Fruit fly (Drosophila melanogaster) whole organism, embryonic: ENCODE measurements around the gene Vti1a.

Experiments
- Atf-2 ChIP-seq: fragments of 200-800 bp; sonication (Bioruptor generic); optimal IDR thresholded peaks from 2 replicates; lab custom pipeline; 2016; ENCODE audit warnings: missing biosample characterization, missing genetic modification characterization
- Bteb2 ChIP-seq: fragments of 200-800 bp; sonication (Bioruptor generic); optimal IDR thresholded peaks from 2 replicates; lab custom pipeline; 2016; ENCODE audit warnings: missing biosample characterization, missing genetic modification characterization
- CG10543 ChIP-seq: fragments of 200-800 bp; sonication (Bioruptor generic); optimal IDR thresholded peaks from 3 replicates; lab custom pipeline; 2017; ENCODE audit warnings: missing biosample characterization, mild to moderate bottlenecking, missing genetic modification characterization, moderate library complexity
- CG11093 ChIP-seq: fragments of 200-800 bp; sonication (Bioruptor generic); IDR thresholded peaks from 3 replicates; pipeline ENCODE4 v1.3.6; 2022; ENCODE audit warnings: missing biosample characterization, missing genetic modification characterization
- CG12219 ChIP-seq: fragments of 200-800 bp; sonication (Bioruptor generic); optimal IDR thresholded peaks from 3 replicates; lab custom pipeline; 2018; ENCODE audit warnings: missing biosample characterization, mild to moderate bottlenecking, missing genetic modification characterization
- CG12769 ChIP-seq: fragments of 200-800 bp; sonication (Bioruptor generic); optimal IDR thresholded peaks from 2 replicates; lab custom pipeline; 2019; ENCODE audit warnings: missing biosample characterization, mild to moderate bottlenecking, missing genetic modification characterization, moderate library complexity
- CG14014 ChIP-seq: fragments of 200-800 bp; sonication (Bioruptor generic); IDR thresholded peaks from 2 replicates; pipeline ENCODE4 v1.3.6; 2022; ENCODE audit warnings: missing biosample characterization, missing genetic modification characterization
- CG15011 ChIP-seq: fragments of 200-800 bp; sonication (Bioruptor generic); optimal IDR thresholded peaks from 3 replicates; lab custom pipeline; 2018; ENCODE audit warnings: missing biosample characterization, mild to moderate bottlenecking, missing genetic modification characterization
- CG15073 ChIP-seq: fragments of 200-800 bp; sonication (Bioruptor generic); optimal IDR thresholded peaks from 2 replicates; lab custom pipeline; 2016; ENCODE audit warnings: missing biosample characterization, missing genetic modification characterization
- CG1647 ChIP-seq: fragments of 200-800 bp; sonication (Bioruptor generic); optimal IDR thresholded peaks from 3 replicates; lab custom pipeline; 2016; ENCODE audit warnings: missing biosample characterization, missing genetic modification characterization
- CG16813 ChIP-seq: fragments of 200-800 bp; sonication (Bioruptor generic); IDR thresholded peaks from 3 replicates; pipeline ENCODE4 v1.3.6; 2022; ENCODE audit warnings: missing biosample characterization, missing genetic modification characterization; ENCODE audit not compliant: partially characterized antibody
- CG2202 ChIP-seq: fragments of 200-800 bp; sonication (Bioruptor generic); optimal IDR thresholded peaks from 2 replicates; lab custom pipeline; 2018; ENCODE audit warnings: missing biosample characterization, mild to moderate bottlenecking, missing genetic modification characterization
- CG31441 ChIP-seq: fragments of 200-800 bp; sonication (Bioruptor generic); IDR thresholded peaks from 2 replicates; pipeline ENCODE4 v1.3.6; 2022; ENCODE audit warnings: missing biosample characterization, missing genetic modification characterization
- CG32772 ChIP-seq: fragments of 200-800 bp; sonication (Bioruptor generic); IDR thresholded peaks from 2 replicates; pipeline ENCODE4 v1.3.6; 2022; ENCODE audit warnings: missing biosample characterization, missing genetic modification characterization
- CG8089 ChIP-seq: fragments of 200-800 bp; sonication (Bioruptor generic); optimal IDR thresholded peaks from 3 replicates; lab custom pipeline; 2016; ENCODE audit warnings: missing biosample characterization, missing genetic modification characterization
- CG8765 ChIP-seq: fragments of 200-800 bp; sonication (Bioruptor generic); IDR thresholded peaks from 2 replicates; pipeline ENCODE4 v1.3.6; 2022; ENCODE audit warnings: missing biosample characterization, missing genetic modification characterization
- CG8944 ChIP-seq: fragments of 200-800 bp; sonication (Bioruptor generic); optimal IDR thresholded peaks from 3 replicates; lab custom pipeline; 2016; ENCODE audit warnings: missing biosample characterization, missing genetic modification characterization
- CTCF ChIP-seq: fragments of 200-800 bp; sonication (Bioruptor generic); optimal IDR thresholded peaks from 2 replicates; lab custom pipeline; 2017; ENCODE audit warnings: missing biosample characterization, mild to moderate bottlenecking, missing genetic modification characterization, moderate library complexity
- Camta ChIP-seq: fragments of 200-800 bp; sonication (Bioruptor generic); optimal IDR thresholded peaks from 2 replicates; lab custom pipeline; 2016; ENCODE audit warnings: missing biosample characterization, missing genetic modification characterization
- Dip3 ChIP-seq: fragments of 200-800 bp; sonication (Bioruptor generic); optimal IDR thresholded peaks from 3 replicates; lab custom pipeline; 2016; ENCODE audit warnings: missing biosample characterization, missing genetic modification characterization
- GATAe ChIP-seq: fragments of 200-800 bp; sonication (Bioruptor generic); conservative IDR thresholded peaks from 2 replicates; pipeline ENCODE4 v1.3.6; 2022; ENCODE audit warnings: missing biosample characterization, missing genetic modification characterization
- Hmx ChIP-seq: fragments of 200-800 bp; sonication (Bioruptor generic); optimal IDR thresholded peaks from 2 replicates; lab custom pipeline; 2016; ENCODE audit warnings: missing biosample characterization, missing genetic modification characterization
- Mad ChIP-seq: fragments of 200-800 bp; sonication (Bioruptor generic); optimal IDR thresholded peaks from 2 replicates; lab custom pipeline; 2016; ENCODE audit warnings: missing biosample characterization, missing genetic modification characterization
- Meics ChIP-seq: fragments of 200-800 bp; sonication (Bioruptor generic); optimal IDR thresholded peaks from 2 replicates; lab custom pipeline; 2017; ENCODE audit warnings: missing biosample characterization, mild to moderate bottlenecking, missing genetic modification characterization
- Ptx1 ChIP-seq: fragments of 200-800 bp; sonication (Bioruptor generic); IDR thresholded peaks from 2 replicates; pipeline ENCODE4 v1.3.6; 2022; ENCODE audit warnings: missing biosample characterization, missing genetic modification characterization
- Rfx ChIP-seq: fragments of 200-800 bp; sonication (Bioruptor generic); IDR thresholded peaks from 2 replicates; pipeline ENCODE4 v1.3.6; 2022; ENCODE audit warnings: missing biosample characterization, missing genetic modification characterization
- Sin3A ChIP-seq: fragments of >200 bp; optimal IDR thresholded peaks from 2 replicates; lab custom pipeline; 2018
- Sox100B ChIP-seq: fragments of 200-800 bp; sonication (Bioruptor generic); optimal IDR thresholded peaks from 3 replicates; lab custom pipeline; 2018; ENCODE audit warnings: missing biosample characterization, mild to moderate bottlenecking, missing genetic modification characterization
- abd-A ChIP-seq: fragments of 200-800 bp; sonication (Bioruptor generic); optimal IDR thresholded peaks from 3 replicates; lab custom pipeline; 2019; ENCODE audit warnings: missing biosample characterization, mild to moderate bottlenecking, missing genetic modification characterization, moderate library complexity
- ap ChIP-seq: fragments of 200-800 bp; sonication (Bioruptor generic); IDR thresholded peaks from 2 replicates; pipeline ENCODE4 v1.3.6; 2022; ENCODE audit warnings: missing biosample characterization, missing genetic modification characterization
- bab2 ChIP-seq: fragments of 200-800 bp; sonication (Bioruptor generic); optimal IDR thresholded peaks from 2 replicates; lab custom pipeline; 2016; ENCODE audit warnings: missing biosample characterization, missing genetic modification characterization
- cg ChIP-seq: fragments of 200-800 bp; sonication (Bioruptor generic); optimal IDR thresholded peaks from 3 replicates; lab custom pipeline; 2019; ENCODE audit warnings: missing biosample characterization, mild to moderate bottlenecking, missing genetic modification characterization, moderate library complexity
- crc ChIP-seq: fragments of 200-800 bp; sonication (Bioruptor generic); optimal IDR thresholded peaks from 2 replicates; lab custom pipeline; 2016; ENCODE audit warnings: missing biosample characterization, missing genetic modification characterization
- dimm ChIP-seq: fragments of 200-800 bp; sonication (Bioruptor generic); IDR thresholded peaks from 2 replicates; pipeline ENCODE4 v1.3.6; 2022; ENCODE audit warnings: missing biosample characterization, missing genetic modification characterization
- dm ChIP-seq: fragments of 200-800 bp; sonication (Bioruptor generic); optimal IDR thresholded peaks from 3 replicates; lab custom pipeline; 2016; ENCODE audit warnings: missing biosample characterization, missing genetic modification characterization
- dmrt11E ChIP-seq: fragments of 200-800 bp; sonication (Bioruptor generic); optimal IDR thresholded peaks from 3 replicates; lab custom pipeline; 2018; ENCODE audit warnings: missing biosample characterization, mild to moderate bottlenecking, missing genetic modification characterization, moderate library complexity
- emc ChIP-seq: fragments of 200-800 bp; sonication (Bioruptor generic); optimal IDR thresholded peaks from 2 replicates; lab custom pipeline; 2016; ENCODE audit warnings: missing biosample characterization, missing genetic modification characterization
- esg ChIP-seq: fragments of 200-800 bp; sonication (Bioruptor generic); conservative IDR thresholded peaks from 2 replicates; pipeline ENCODE4 v1.3.6; 2022; ENCODE audit warnings: missing biosample characterization, missing genetic modification characterization
- ftz-f1 ChIP-seq: fragments of 200-800 bp; sonication (Bioruptor generic); optimal IDR thresholded peaks from 2 replicates; lab custom pipeline; 2016; ENCODE audit warnings: missing biosample characterization, missing genetic modification characterization
- grau ChIP-seq: fragments of 200-800 bp; optimal IDR thresholded peaks from 3 replicates; lab custom pipeline; 2019; ENCODE audit warnings: missing biosample characterization, mild to moderate bottlenecking, missing genetic modification characterization, moderate library complexity
- h ChIP-seq: fragments of >200 bp; optimal IDR thresholded peaks from 2 replicates; lab custom pipeline; 2017
- klu ChIP-seq: fragments of 200-800 bp; sonication (Bioruptor generic); IDR thresholded peaks from 2 replicates; pipeline ENCODE4 v1.3.6; 2022; ENCODE audit warnings: missing biosample characterization, missing genetic modification characterization
- mam ChIP-seq: fragments of 200-800 bp; sonication (Bioruptor generic); optimal IDR thresholded peaks from 3 replicates; lab custom pipeline; 2016; ENCODE audit warnings: missing biosample characterization, missing genetic modification characterization
- nmo ChIP-seq: fragments of 200-800 bp; sonication (Bioruptor generic); optimal IDR thresholded peaks from 2 replicates; lab custom pipeline; 2018; ENCODE audit warnings: missing biosample characterization, mild to moderate bottlenecking, missing genetic modification characterization, moderate library complexity
- otp ChIP-seq: fragments of 200-800 bp; sonication (Bioruptor generic); IDR thresholded peaks from 3 replicates; pipeline ENCODE4, ENCODE4 v1.3.6; 2022; ENCODE audit warnings: missing biosample characterization, missing genetic modification characterization
- pfk ChIP-seq: fragments of 200-800 bp; sonication (Bioruptor generic); optimal IDR thresholded peaks from 2 replicates; lab custom pipeline; 2018; ENCODE audit warnings: missing biosample characterization, mild to moderate bottlenecking, missing genetic modification characterization, moderate library complexity
- run ChIP-seq: fragments of 200-800 bp; sonication (Bioruptor generic); optimal IDR thresholded peaks from 3 replicates; lab custom pipeline; 2018; ENCODE audit warnings: missing biosample characterization, mild to moderate bottlenecking, missing genetic modification characterization
- sens ChIP-seq: fragments of 200-800 bp; sonication (Bioruptor generic); peaks from one replicate; lab custom pipeline; 2016; ENCODE audit warnings: missing biosample characterization, missing genetic modification characterization
- sima ChIP-seq: fragments of 200-800 bp; sonication (Bioruptor generic); optimal IDR thresholded peaks from 2 replicates; lab custom pipeline; 2016; ENCODE audit warnings: missing biosample characterization, missing genetic modification characterization
- sr ChIP-seq: fragments of 200-800 bp; sonication (Bioruptor generic); IDR thresholded peaks from 3 replicates; pipeline ENCODE4 v1.3.6; 2022; ENCODE audit warnings: missing biosample characterization, missing genetic modification characterization
- vnd ChIP-seq: fragments of 200-800 bp; sonication (Bioruptor generic); IDR thresholded peaks from 3 replicates; pipeline ENCODE4 v1.3.6; 2022; ENCODE audit warnings: missing biosample characterization, missing genetic modification characterization; ENCODE audit not compliant: partially characterized antibody
- wek ChIP-seq: fragments of 200-800 bp; sonication (Bioruptor generic); optimal IDR thresholded peaks from 3 replicates; lab custom pipeline; 2018; ENCODE audit warnings: missing biosample characterization, mild to moderate bottlenecking, missing genetic modification characterization, moderate library complexity
- zfh1 ChIP-seq: fragments of 200-800 bp; sonication (Bioruptor generic); IDR thresholded peaks from 3 replicates; pipeline ENCODE4 v1.3.6; 2022; ENCODE audit warnings: missing biosample characterization, missing genetic modification characterization

The Vti1a gene

DNA sequence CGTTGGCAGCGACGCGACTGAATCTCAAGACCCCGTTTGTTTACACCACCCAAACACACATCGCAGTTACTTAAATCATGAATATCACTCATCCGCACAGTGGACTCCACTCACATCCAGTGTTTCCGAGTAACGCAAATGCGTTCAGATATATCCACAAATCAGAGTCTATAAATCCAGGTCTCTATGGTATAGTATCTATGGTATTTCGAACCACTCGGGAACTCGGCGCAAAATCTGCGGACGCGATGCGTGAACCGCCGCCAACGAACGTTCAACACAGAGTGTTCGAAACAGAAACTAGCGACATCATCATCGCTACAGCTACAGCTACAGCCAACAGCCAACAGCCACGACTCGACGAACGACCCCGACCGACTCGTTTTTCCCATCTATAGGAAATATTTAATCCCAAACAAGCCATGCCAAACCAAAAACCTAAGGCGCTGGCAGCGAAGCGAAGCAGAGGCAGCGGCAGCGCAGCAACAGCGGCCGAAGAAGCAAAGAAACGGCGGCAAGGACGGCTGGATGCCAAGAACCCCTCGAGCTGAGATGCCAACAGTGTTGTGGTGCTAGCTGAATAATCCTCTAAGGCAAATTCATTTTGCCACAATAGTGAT lies 6.1 kb upstream of the Vti1a start, which contains the start of gene CG13894 (continued):
- TF ChIP-seq Bteb2 = peak; percentile 37
- TF ChIP-seq Meics (GFP tag; lab: Kevin White, UChicago) = no peak
- no peak for TF ChIP-seq pfk
- TF ChIP-seq Mad (GFP tag; lab: Kevin White, UChicago) = no peak
- no peak for TF ChIP-seq vnd (GFP tag; lab: Robert Waterston, UW)
- no peak for TF ChIP-seq CG1647 (GFP tag; lab: Kevin White, UChicago)
- TF ChIP-seq CG2202 (tag; lab: Kevin White, UChicago) = no peak
- no peak for TF ChIP-seq dmrt11E (tag; lab: Kevin White, UChicago)
- no peak for TF ChIP-seq CTCF (GFP tag; lab: Kevin White, UChicago)
- no peak for TF ChIP-seq emc (GFP tag; lab: Kevin White, UChicago)
- no peak for TF ChIP-seq Sin3A
- TF ChIP-seq otp = no peak
- TF ChIP-seq Rfx (GFP tag; lab: Robert Waterston, UW) = 0 out of 2 replicates have a peak, but pooled peaks have one; percentile 6
- no peak for TF ChIP-seq GATAe (GFP tag; lab: Robert Waterston, UW)
- TF ChIP-seq esg (GFP tag; lab: Robert Waterston, UW) = no peak
- TF ChIP-seq grau (tag; lab: Kevin White, UChicago) = no peak
- no peak for TF ChIP-seq CG11093 (GFP tag; lab: Robert Waterston, UW)
- TF ChIP-seq CG8944 = no peak
- no peak for TF ChIP-seq dm (GFP tag; lab: Kevin White, UChicago)
- no peak for TF ChIP-seq ftz-f1 (GFP tag; lab: Kevin White, UChicago)
- no peak for TF ChIP-seq sr (GFP tag; lab: Robert Waterston, UW)
- TF ChIP-seq zfh1 = no peak
- no peak for TF ChIP-seq h
- TF ChIP-seq run = no peak
- no peak for TF ChIP-seq mam (GFP tag; lab: Kevin White, UChicago)
- no peak for TF ChIP-seq Camta (GFP tag; lab: Kevin White, UChicago)
- TF ChIP-seq klu (GFP tag; lab: Robert Waterston, UW) = no peak
- no peak for TF ChIP-seq Sox100B (GFP tag; lab: Kevin White, UChicago)
- TF ChIP-seq CG31441 = no peak
- no peak; the same call in 1 of the 2 replicates for TF ChIP-seq CG14014 (GFP tag; lab: Robert Waterston, UW)
- TF ChIP-seq dimm = no peak
- TF ChIP-seq abd-A (tag; lab: Kevin White, UChicago) = peak; percentile 66
- no peak for TF ChIP-seq crc (GFP tag; lab: Kevin White, UChicago)
- TF ChIP-seq CG12219 (GFP tag; lab: Kevin White, UChicago) = no peak
- TF ChIP-seq CG12769 (tag; lab: Kevin White, UChicago) = peak; percentile 94
- TF ChIP-seq sima (GFP tag; lab: Kevin White, UChicago) = no peak
- TF ChIP-seq CG16813 (GFP tag; lab: Robert Waterston, UW) = 0 out of 3 replicates have a peak, but pooled peaks have one; percentile 25
- TF ChIP-seq CG15073 = no peak
- TF ChIP-seq Ptx1 (GFP tag; lab: Robert Waterston, UW) = 0 out of 2 replicates have a peak, but pooled peaks have one; percentile 19
- no peak for TF ChIP-seq CG10543 (GFP tag; lab: Kevin White, UChicago)
- TF ChIP-seq CG8089 (GFP tag; lab: Kevin White, UChicago) = no peak
- TF ChIP-seq CG32772 (GFP tag; lab: Robert Waterston, UW) = no peak
- TF ChIP-seq CG8765 (GFP tag; lab: Robert Waterston, UW) = 0 out of 2 replicates have a peak, but pooled peaks have one; percentile 7
- TF ChIP-seq wek = no peak
- TF ChIP-seq nmo (GFP tag; lab: Kevin White, UChicago) = no peak
- no peak for TF ChIP-seq bab2 (GFP tag; lab: Kevin White, UChicago)
- no peak for TF ChIP-seq CG15011 (GFP tag; lab: Kevin White, UChicago)
- TF ChIP-seq Hmx (GFP tag; lab: Kevin White, UChicago) = no peak
- no peak for TF ChIP-seq cg (GFP tag; lab: Kevin White, UChicago)
- TF ChIP-seq ap = no peak
- no peak for TF ChIP-seq Dip3 (GFP tag; lab: Kevin White, UChicago)
- TF ChIP-seq sens (GFP tag; lab: Kevin White, UChicago) = no peak
- no peak for TF ChIP-seq Atf-2
